Worm (Caenorhabditis elegans) whole organism, L3 larva: ENCODE measurements around the gene Y41C4A.6.

Source experiments
- lin-39 ChIP-seq: fragments of 150-350 bp; optimal IDR thresholded peaks from 2 replicates; lab custom pipeline; 2018; ENCODE audit warnings: missing biosample characterization, missing genetic modification reagents, missing genetic modification characterization
- unc-62 ChIP-seq: fragments of 150-350 bp; sonication (generic microtip); optimal IDR thresholded peaks from 4 replicates; lab custom pipeline; 2014; ENCODE audit warnings: missing biosample characterization, missing genetic modification reagents, missing genetic modification characterization
- ztf-4 ChIP-seq: fragments of 150-350 bp; optimal IDR thresholded peaks from 2 replicates; lab custom pipeline; 2014; ENCODE audit warnings: missing biosample characterization, missing genetic modification characterization

- TF ChIP-seq ztf-4 (tag; lab: Kevin White, UChicago) = no peak
- no peak for TF ChIP-seq lin-39
- no peak for TF ChIP-seq unc-62 (GFP tag; lab: Kevin White, UChicago)
Measured at ce11 chrIII:11683790-11684189, 12.6 kb upstream of the Y41C4A.6 start.
